Worm (Caenorhabditis elegans) whole organism, mixed stage, embryonic: ENCODE data around the gene fbxb-106.

ENCODE experiments used
- M03D4.4 ChIP-seq: sonication (generic microtip); optimal IDR thresholded peaks from 2 replicates; lab custom pipeline; 2017; ENCODE audit warnings: mild to moderate bottlenecking, missing genetic modification characterization, missing compliant biosample characterization
- bed-3 ChIP-seq: fragments of 200-800 bp; sonication (Bioruptor generic); optimal IDR thresholded peaks from 3 replicates; lab custom pipeline; 2018; ENCODE audit warnings: mild to moderate bottlenecking, missing genetic modification characterization, moderate library complexity, missing compliant biosample characterization
- blmp-1 ChIP-seq: fragments of 150-350 bp; optimal IDR thresholded peaks from 2 replicates; lab custom pipeline; 2014; ENCODE audit warnings: missing biosample characterization, missing genetic modification characterization
- ceh-39 ChIP-seq: fragments of 150-350 bp; optimal IDR thresholded peaks from 2 replicates; lab custom pipeline; 2014; ENCODE audit warnings: missing biosample characterization, missing genetic modification characterization
- ceh-43 ChIP-seq: fragments of 200-800 bp; sonication (Bioruptor generic); optimal IDR thresholded peaks from 2 replicates; lab custom pipeline; 2018; ENCODE audit warnings: mild to moderate bottlenecking, missing genetic modification characterization, moderate library complexity, missing compliant biosample characterization
- ceh-83 ChIP-seq: fragments of 200-800 bp; sonication (Bioruptor generic); optimal IDR thresholded peaks from 2 replicates; lab custom pipeline; 2018; ENCODE audit warnings: mild to moderate bottlenecking, missing genetic modification characterization, missing compliant biosample characterization
- ces-1 ChIP-seq: fragments of 150-350 bp; optimal IDR thresholded peaks from 2 replicates; lab custom pipeline; 2014; ENCODE audit warnings: missing biosample characterization, missing genetic modification reagents, missing genetic modification characterization
- cnd-1 ChIP-seq: fragments of 200-800 bp; sonication (Bioruptor generic); optimal IDR thresholded peaks from 2 replicates; lab custom pipeline; 2018; ENCODE audit warnings: mild to moderate bottlenecking, missing genetic modification characterization, missing compliant biosample characterization
- elt-3 ChIP-seq: fragments of 150-350 bp; optimal IDR thresholded peaks from 2 replicates; lab custom pipeline; 2014; ENCODE audit warnings: missing biosample characterization, missing genetic modification characterization
- flh-1 ChIP-seq: fragments of 200-800 bp; sonication (Bioruptor generic); optimal IDR thresholded peaks from 2 replicates; lab custom pipeline; 2018; ENCODE audit warnings: mild to moderate bottlenecking, missing genetic modification characterization, moderate library complexity, missing compliant biosample characterization
- hlh-1 ChIP-seq: fragments of 150-350 bp; optimal IDR thresholded peaks from 2 replicates; lab custom pipeline; 2014; ENCODE audit warnings: missing biosample characterization, missing genetic modification reagents, missing genetic modification characterization
- lin-13 ChIP-seq: fragments of 150-350 bp; optimal IDR thresholded peaks from 2 replicates; lab custom pipeline; 2014; ENCODE audit warnings: missing biosample characterization, missing genetic modification characterization
- lin-32 ChIP-seq: fragments of 200-800 bp; sonication (Bioruptor generic); optimal IDR thresholded peaks from 2 replicates; lab custom pipeline; 2018; ENCODE audit warnings: mild to moderate bottlenecking, missing genetic modification characterization, missing compliant biosample characterization
- lsy-2 ChIP-seq: fragments of 150-350 bp; optimal IDR thresholded peaks from 2 replicates; lab custom pipeline; 2014; ENCODE audit warnings: missing biosample characterization, missing genetic modification characterization
- mab-5 ChIP-seq: fragments of 150-350 bp; optimal IDR thresholded peaks from 2 replicates; lab custom pipeline; 2014; ENCODE audit warnings: missing biosample characterization, missing genetic modification characterization
- mls-2 ChIP-seq: sonication (generic microtip); optimal IDR thresholded peaks from 2 replicates; lab custom pipeline; 2016; ENCODE audit warnings: mild to moderate bottlenecking, missing genetic modification characterization, moderate library complexity, missing compliant biosample characterization
- nhr-12 ChIP-seq: fragments of 150-350 bp; optimal IDR thresholded peaks from 2 replicates; lab custom pipeline; 2014; ENCODE audit warnings: missing biosample characterization, missing genetic modification characterization
- nhr-2 ChIP-seq: fragments of 150-350 bp; optimal IDR thresholded peaks from 2 replicates; lab custom pipeline; 2014; ENCODE audit warnings: missing biosample characterization, missing genetic modification characterization
- nhr-237 ChIP-seq: fragments of 150-350 bp; optimal IDR thresholded peaks from 2 replicates; lab custom pipeline; 2014; ENCODE audit warnings: missing biosample characterization, missing genetic modification characterization
- nhr-28 ChIP-seq: fragments of 150-350 bp; optimal IDR thresholded peaks from 2 replicates; lab custom pipeline; 2014; ENCODE audit warnings: missing biosample characterization, missing genetic modification characterization
- nhr-76 ChIP-seq: sonication (generic microtip); optimal IDR thresholded peaks from 2 replicates; lab custom pipeline; 2017; ENCODE audit warnings: missing biosample characterization, missing genetic modification characterization
- pha-4 ChIP-seq: fragments of 150-350 bp; optimal IDR thresholded peaks from 2 replicates; lab custom pipeline; 2018; ENCODE audit warnings: missing biosample characterization, missing genetic modification reagents, missing genetic modification characterization
- sem-2 ChIP-seq: fragments of 200-800 bp; sonication (Bioruptor generic); optimal IDR thresholded peaks from 2 replicates; lab custom pipeline; 2018; ENCODE audit warnings: mild to moderate bottlenecking, missing genetic modification characterization, missing compliant biosample characterization
- sptf-1 ChIP-seq: sonication (generic microtip); optimal IDR thresholded peaks from 2 replicates; lab custom pipeline; 2017; ENCODE audit warnings: mild to moderate bottlenecking, missing genetic modification characterization, moderate library complexity, missing compliant biosample characterization
- unc-120 ChIP-seq: sonication (generic microtip); optimal IDR thresholded peaks from 2 replicates; lab custom pipeline; 2017; ENCODE audit warnings: missing genetic modification characterization, missing compliant biosample characterization; ENCODE audit not compliant: poor library complexity, severe bottlenecking
- unc-39 ChIP-seq: fragments of 150-350 bp; optimal IDR thresholded peaks from 2 replicates; lab custom pipeline; 2014; ENCODE audit warnings: missing biosample characterization, missing genetic modification characterization
- ztf-11 ChIP-seq: fragments of 150-350 bp; optimal IDR thresholded peaks from 2 replicates; lab custom pipeline; 2014; ENCODE audit warnings: missing biosample characterization, missing genetic modification characterization

The fbxb-106 gene

DNA sequence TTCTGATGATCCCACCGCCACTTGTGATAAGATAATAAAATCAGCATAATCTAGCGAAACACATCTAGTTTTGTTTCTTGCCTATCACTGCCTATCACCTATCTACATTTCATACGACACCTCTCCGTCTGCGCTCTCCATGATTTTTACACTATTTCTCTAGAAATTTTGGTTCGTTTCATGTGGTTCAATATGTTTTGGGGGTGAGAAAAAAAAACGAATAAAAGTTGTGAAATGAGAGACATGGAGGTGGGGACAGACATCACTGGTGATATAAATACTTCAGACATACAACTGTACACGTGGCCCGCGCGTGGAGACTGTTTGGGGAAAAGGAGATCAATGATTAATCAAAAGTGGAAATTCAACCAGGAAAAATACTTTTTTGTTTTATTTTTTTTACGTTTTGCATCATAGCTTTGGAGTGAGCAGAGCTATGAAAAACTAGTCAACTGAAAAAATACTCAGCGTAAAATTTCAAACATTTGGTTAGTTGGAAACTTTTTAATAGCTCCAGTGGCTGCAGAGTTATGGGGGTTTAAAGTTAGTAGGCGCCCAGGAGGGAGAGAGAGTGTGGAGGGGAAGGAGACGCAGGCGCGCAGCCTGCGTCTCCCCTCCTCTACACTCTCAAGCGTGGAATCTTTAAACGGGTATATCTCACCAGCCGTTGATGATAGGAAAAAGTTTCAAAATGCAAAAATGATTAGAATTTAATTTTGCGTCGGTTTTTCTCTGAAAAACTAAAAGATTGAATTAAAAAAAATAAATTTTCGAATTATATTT lies 40.8 kb downstream of the fbxb-106 start:
- no peak for TF ChIP-seq bed-3 (GFP tag; lab: Kevin White, UChicago)
- TF ChIP-seq elt-3 (tag; lab: Kevin White, UChicago), result no peak
- TF ChIP-seq mab-5 (tag; lab: Kevin White, UChicago), result no peak
- TF ChIP-seq mls-2 (tag; lab: Kevin White, UChicago), result no peak
- no peak for TF ChIP-seq lin-13 (tag; lab: Kevin White, UChicago)
- no peak for TF ChIP-seq lin-32 (GFP tag; lab: Kevin White, UChicago)
- no peak for TF ChIP-seq cnd-1
- TF ChIP-seq unc-39 (tag; lab: Kevin White, UChicago), result no peak
- no peak for TF ChIP-seq ztf-11
- TF ChIP-seq blmp-1 (tag; lab: Kevin White, UChicago), result no peak

DNA sequence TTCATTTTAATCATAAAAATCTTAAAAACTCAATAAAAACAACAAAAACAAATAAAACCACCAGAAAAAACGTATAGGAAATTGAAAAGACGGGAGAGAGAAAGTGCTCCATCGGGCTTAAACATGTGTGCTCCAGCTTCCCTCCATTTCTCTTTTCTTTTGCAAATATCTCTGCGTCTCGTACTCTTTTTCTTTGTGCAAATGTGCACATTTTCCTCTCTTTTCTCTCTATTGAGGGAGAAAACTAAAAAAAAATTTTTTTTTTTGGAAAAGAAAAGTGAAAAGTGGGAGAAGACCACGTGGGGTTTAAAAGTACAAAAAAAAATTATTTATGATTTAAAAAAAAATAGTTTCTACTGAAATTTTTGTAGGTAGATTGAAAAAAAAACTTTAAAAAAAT lies 42.0 kb downstream of the fbxb-106 start:
- TF ChIP-seq unc-120 (tag; lab: Kevin White, UChicago), result peak; percentile 50
- no peak for TF ChIP-seq flh-1 (GFP tag; lab: Kevin White, UChicago)
- TF ChIP-seq ces-1, result peak; percentile 12

DNA sequence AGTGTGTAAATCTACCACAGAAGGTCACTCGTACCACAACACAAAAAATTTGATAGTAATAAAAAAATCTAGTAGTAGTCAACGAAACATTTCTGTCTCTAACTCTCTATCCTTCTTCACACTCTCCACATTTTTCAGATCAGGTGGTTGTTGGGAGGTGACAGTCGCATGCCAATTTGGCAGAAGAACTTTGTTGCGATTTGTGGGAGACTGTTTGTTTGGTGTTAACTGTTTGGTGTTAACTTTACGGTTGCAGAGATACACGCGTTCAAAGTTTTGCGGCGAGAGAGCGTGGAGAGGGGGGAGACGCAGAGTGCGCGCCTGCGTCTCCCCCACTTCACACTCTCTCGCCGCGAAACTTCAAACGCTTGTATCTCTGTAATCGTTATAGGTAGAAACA lies 42.7 kb downstream of the fbxb-106 start:
- TF ChIP-seq pha-4, result no peak
- no peak for TF ChIP-seq elt-3 (tag; lab: Kevin White, UChicago)
- no peak for TF ChIP-seq sptf-1
- TF ChIP-seq blmp-1 (tag; lab: Kevin White, UChicago), result no peak
- TF ChIP-seq nhr-2 (tag; lab: Kevin White, UChicago), result no peak
- no peak for TF ChIP-seq lin-32 (GFP tag; lab: Kevin White, UChicago)
- TF ChIP-seq ceh-43, result no peak
- no peak for TF ChIP-seq nhr-28 (tag; lab: Kevin White, UChicago)
- no peak for TF ChIP-seq ceh-83 (GFP tag; lab: Kevin White, UChicago)
- TF ChIP-seq nhr-76 (tag; lab: Kevin White, UChicago), result no peak
- TF ChIP-seq sem-2 (GFP tag; lab: Kevin White, UChicago), result no peak
- TF ChIP-seq M03D4.4, result no peak
- TF ChIP-seq mab-5 (tag; lab: Kevin White, UChicago), result no peak
- no peak for TF ChIP-seq unc-120 (tag; lab: Kevin White, UChicago)
- TF ChIP-seq mls-2 (tag; lab: Kevin White, UChicago), result no peak
- no peak for TF ChIP-seq ceh-39
- no peak for TF ChIP-seq hlh-1 (tag; lab: Kevin White, UChicago)
- no peak for TF ChIP-seq lsy-2 (tag; lab: Kevin White, UChicago)

DNA sequence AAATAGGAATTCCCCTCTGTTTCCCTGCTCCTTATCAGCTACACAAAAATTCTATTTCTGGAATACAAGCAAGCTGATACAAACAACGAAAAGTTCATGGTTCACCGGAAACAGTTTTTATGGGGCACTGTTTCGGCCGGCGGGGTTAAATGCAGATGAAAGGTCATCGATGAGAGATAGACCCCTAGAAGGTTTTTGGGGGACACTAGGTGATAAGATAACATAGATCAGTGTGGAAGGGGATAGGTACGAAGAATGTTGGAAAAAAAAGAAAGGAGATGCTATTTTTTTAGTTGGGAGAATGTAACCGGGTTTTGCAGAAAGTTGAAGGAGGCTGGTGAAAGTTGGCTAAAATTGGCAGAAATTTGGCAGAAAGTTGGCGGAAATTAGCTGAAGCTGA lies 43.4 kb downstream of the fbxb-106 start:
- TF ChIP-seq bed-3 (GFP tag; lab: Kevin White, UChicago) (no peak), pha-4 (no peak), nhr-237 (tag; lab: Kevin White, UChicago) (no peak), elt-3 (tag; lab: Kevin White, UChicago) (no peak), ceh-39 (no peak), nhr-12 (tag; lab: Kevin White, UChicago) (no peak), mab-5 (tag; lab: Kevin White, UChicago) (no peak), nhr-76 (tag; lab: Kevin White, UChicago) (no peak), sptf-1 (no peak)

DNA sequence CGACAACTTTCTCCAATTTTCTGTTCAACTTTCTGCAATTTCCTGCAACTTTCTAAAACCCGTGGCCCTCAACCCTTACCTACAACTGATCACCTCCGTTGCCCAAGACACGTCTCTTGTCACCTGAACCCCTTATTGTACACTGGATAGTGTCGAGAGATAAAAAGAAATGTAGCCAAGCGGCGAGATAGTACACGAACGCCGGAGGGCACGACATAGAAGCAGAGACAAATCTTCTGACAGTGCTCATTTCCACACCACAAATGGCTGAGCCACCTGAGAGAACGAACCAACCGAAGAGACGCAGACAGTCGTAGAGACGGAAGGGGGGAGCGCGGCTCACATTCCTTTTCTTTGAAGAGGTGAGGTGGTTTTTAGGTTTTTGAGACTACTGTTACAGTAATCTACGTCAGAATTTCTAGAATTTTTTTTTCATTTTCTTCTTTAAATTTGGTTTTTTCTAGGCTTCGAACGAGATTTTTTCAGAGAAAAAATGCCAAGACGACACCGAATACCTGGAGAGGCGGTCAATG lies 45.5 kb downstream of the fbxb-106 start, which contains the start of gene K12H6.12:
TSS of gene K12H6.12 (plus strand) at position 483 of the 533 bp plus-strand sequence.
- TF ChIP-seq elt-3 (tag; lab: Kevin White, UChicago) (no peak), lin-13 (tag; lab: Kevin White, UChicago) (no peak)
